Fruit fly (Drosophila melanogaster) whole organism, embryonic: ENCODE data around the gene CG14340.

ENCODE experiments used
- Asciz ChIP-seq: fragments of 200-800 bp; sonication (Bioruptor generic); optimal IDR thresholded peaks from 2 replicates; lab custom pipeline; 2017; ENCODE audit warnings: missing biosample characterization, mild to moderate bottlenecking, missing genetic modification characterization, missing genetic modification reagents
- CG10959 ChIP-seq: fragments of 200-800 bp; sonication (Bioruptor generic); IDR thresholded peaks from 2 replicates; pipeline ENCODE4 v1.3.6; 2022; ENCODE audit warnings: missing biosample characterization, missing genetic modification characterization
- CG11695 ChIP-seq: fragments of 200-800 bp; sonication (Bioruptor generic); IDR thresholded peaks from 3 replicates; pipeline ENCODE4 v1.3.6; 2022; ENCODE audit warnings: missing biosample characterization, missing genetic modification characterization
- CG12236 ChIP-seq: fragments of 200-800 bp; sonication (Bioruptor generic); optimal IDR thresholded peaks from 2 replicates; lab custom pipeline; 2016; ENCODE audit warnings: missing biosample characterization, missing genetic modification characterization
- CG12942 ChIP-seq: fragments of 200-800 bp; sonication (Bioruptor generic); optimal IDR thresholded peaks from 3 replicates; lab custom pipeline; 2016; ENCODE audit warnings: missing biosample characterization, missing genetic modification characterization
- CG15514 ChIP-seq: fragments of 200-800 bp; sonication (Bioruptor generic); optimal IDR thresholded peaks from 3 replicates; lab custom pipeline; 2017; ENCODE audit warnings: missing biosample characterization, missing genetic modification characterization, mild to moderate bottlenecking, moderate library complexity, missing genetic modification reagents
- CG16815 ChIP-seq: fragments of 200-800 bp; sonication (Bioruptor generic); optimal IDR thresholded peaks from 3 replicates; lab custom pipeline; 2017; ENCODE audit warnings: missing biosample characterization, mild to moderate bottlenecking, missing genetic modification characterization
- CG18619 ChIP-seq: fragments of 200-800 bp; sonication (Bioruptor generic); optimal IDR thresholded peaks from 3 replicates; lab custom pipeline; 2017; ENCODE audit warnings: missing biosample characterization, mild to moderate bottlenecking, missing genetic modification characterization
- CG2889 ChIP-seq: fragments of 200-800 bp; sonication (Bioruptor generic); IDR thresholded peaks from 3 replicates; pipeline ENCODE4 v1.3.6; 2022; ENCODE audit warnings: missing biosample characterization, missing genetic modification characterization
- CG31224 ChIP-seq: fragments of 200-800 bp; sonication (Bioruptor generic); IDR thresholded peaks from 2 replicates; pipeline ENCODE4 v1.3.6; 2022; ENCODE audit warnings: missing biosample characterization, missing genetic modification characterization
- CG34224 ChIP-seq: fragments of 200-800 bp; sonication (Bioruptor generic); IDR thresholded peaks from 3 replicates; pipeline ENCODE4 v1.3.6; 2022; ENCODE audit warnings: missing biosample characterization, missing genetic modification characterization; ENCODE audit not compliant: partially characterized antibody
- CG34422 ChIP-seq: fragments of 200-800 bp; sonication (Bioruptor generic); IDR thresholded peaks from 3 replicates; pipeline ENCODE4 v1.3.6; 2022; ENCODE audit warnings: missing biosample characterization, missing genetic modification characterization
- CG3847 ChIP-seq: fragments of 200-800 bp; sonication (Bioruptor generic); IDR thresholded peaks from 2 replicates; pipeline ENCODE4 v1.3.6; 2022; ENCODE audit warnings: missing biosample characterization, missing genetic modification characterization
- CG4854 ChIP-seq: fragments of 200-800 bp; sonication (Bioruptor generic); optimal IDR thresholded peaks from 2 replicates; lab custom pipeline; 2016; ENCODE audit warnings: missing biosample characterization, missing genetic modification characterization, inconsistent platforms
- CG6254 ChIP-seq: fragments of 200-800 bp; sonication (Bioruptor generic); optimal IDR thresholded peaks from 3 replicates; lab custom pipeline; 2017; ENCODE audit warnings: mild to moderate bottlenecking, missing biosample characterization, missing genetic modification reagents, missing genetic modification characterization
- CG8359 ChIP-seq: fragments of 200-800 bp; sonication (Bioruptor generic); optimal IDR thresholded peaks from 2 replicates; lab custom pipeline; 2017; ENCODE audit warnings: missing biosample characterization, mild to moderate bottlenecking, missing genetic modification characterization, borderline replicate concordance
- D ChIP-seq, 2 experiments: fragments of 200-800 bp in 1 of 2; fragments of >200 bp in 1 of 2; sonication (Bioruptor generic) in 1 of 2; optimal IDR thresholded peaks; 2 replicates in 1 of 2; 3 replicates in 1 of 2; lab custom pipeline; 2017; ENCODE audit warnings: mild to moderate bottlenecking in 1 of 2, missing biosample characterization in 1 of 2, missing genetic modification characterization in 1 of 2, missing genetic modification reagents in 1 of 2
- D19A ChIP-seq: fragments of 200-800 bp; optimal IDR thresholded peaks from 3 replicates; lab custom pipeline; 2019; ENCODE audit warnings: missing biosample characterization, mild to moderate bottlenecking, missing genetic modification characterization, moderate library complexity
- Dbx ChIP-seq: fragments of 200-800 bp; sonication (Bioruptor generic); IDR thresholded peaks from 3 replicates; pipeline ENCODE4 v1.3.6; 2022; ENCODE audit warnings: missing biosample characterization, missing genetic modification characterization
- Dip2 ChIP-seq: fragments of 200-800 bp; sonication (Bioruptor generic); IDR thresholded peaks from 2 replicates; pipeline ENCODE4 v1.3.6; 2022; ENCODE audit warnings: missing biosample characterization, missing genetic modification characterization
- HLHmδ ChIP-seq: fragments of 200-800 bp; sonication (Bioruptor generic); optimal IDR thresholded peaks from 2 replicates; lab custom pipeline; 2018; ENCODE audit warnings: missing biosample characterization, mild to moderate bottlenecking, missing genetic modification characterization, moderate library complexity
- HmgZ ChIP-seq: fragments of 200-800 bp; sonication (Bioruptor generic); optimal IDR thresholded peaks from 2 replicates; lab custom pipeline; 2018; ENCODE audit warnings: missing biosample characterization, mild to moderate bottlenecking, missing genetic modification characterization
- Hr3 ChIP-seq: fragments of 200-800 bp; sonication (Bioruptor generic); optimal IDR thresholded peaks from 3 replicates; lab custom pipeline; 2016; ENCODE audit warnings: missing biosample characterization, missing genetic modification characterization
- Hr39 ChIP-seq: fragments of >200 bp; optimal IDR thresholded peaks from 2 replicates; lab custom pipeline; 2017
- Hr78 ChIP-seq, 2 experiments: fragments of 200-800 bp in 1 of 2; fragments of >200 bp in 1 of 2; sonication (Bioruptor generic) in 1 of 2; optimal IDR thresholded peaks; 2 replicates each; lab custom pipeline; 2017 to 2019; ENCODE audit warnings: missing biosample characterization in 2 of 2, missing genetic modification characterization in 2 of 2, mild to moderate bottlenecking in 1 of 2, moderate library complexity in 1 of 2
- Hsf ChIP-seq: fragments of 200-800 bp; sonication (Bioruptor generic); optimal IDR thresholded peaks from 3 replicates; lab custom pipeline; 2016; ENCODE audit warnings: missing biosample characterization, missing genetic modification characterization
- MTF-1 ChIP-seq: fragments of 200-800 bp; sonication (Bioruptor generic); optimal IDR thresholded peaks from 2 replicates; lab custom pipeline; 2018; ENCODE audit warnings: missing biosample characterization, mild to moderate bottlenecking, missing genetic modification characterization, borderline replicate concordance
- Mad ChIP-seq: fragments of 200-800 bp; sonication (Bioruptor generic); optimal IDR thresholded peaks from 2 replicates; lab custom pipeline; 2016; ENCODE audit warnings: missing biosample characterization, missing genetic modification characterization
- Mes4 ChIP-seq: fragments of 200-800 bp; sonication (Bioruptor generic); optimal IDR thresholded peaks from 2 replicates; lab custom pipeline; 2016; ENCODE audit warnings: missing biosample characterization, missing genetic modification characterization
- NfI ChIP-seq: fragments of 200-800 bp; sonication (Bioruptor generic); optimal IDR thresholded peaks from 3 replicates; lab custom pipeline; 2018; ENCODE audit warnings: missing biosample characterization, mild to moderate bottlenecking, missing genetic modification characterization, moderate library complexity
- Oli ChIP-seq: fragments of 200-800 bp; sonication (Bioruptor generic); optimal IDR thresholded peaks from 2 replicates; lab custom pipeline; 2018; ENCODE audit warnings: missing biosample characterization, mild to moderate bottlenecking, missing genetic modification characterization, moderate library complexity
- PHDP ChIP-seq: fragments of 200-800 bp; sonication (Bioruptor generic); optimal IDR thresholded peaks from 3 replicates; lab custom pipeline; 2018; ENCODE audit warnings: missing biosample characterization, mild to moderate bottlenecking, missing genetic modification characterization, moderate library complexity
- Six4 ChIP-seq: fragments of 200-800 bp; sonication (Bioruptor generic); optimal IDR thresholded peaks from 2 replicates; lab custom pipeline; 2016; ENCODE audit warnings: missing biosample characterization, missing genetic modification characterization
- Taf1 ChIP-seq: fragments of 200-800 bp; sonication (Bioruptor generic); IDR thresholded peaks from 2 replicates; pipeline ENCODE4 v1.3.6; 2022; ENCODE audit warnings: missing biosample characterization, missing genetic modification characterization
- Vsx1 ChIP-seq: fragments of 200-800 bp; sonication (Bioruptor generic); optimal IDR thresholded peaks from 2 replicates; lab custom pipeline; 2017; ENCODE audit warnings: missing biosample characterization, mild to moderate bottlenecking, missing genetic modification characterization, missing genetic modification reagents
- Xrp1 ChIP-seq: fragments of 200-800 bp; sonication (Bioruptor generic); IDR thresholded peaks from 2 replicates; pipeline ENCODE4 v1.3.6; 2022; ENCODE audit warnings: missing biosample characterization, missing genetic modification characterization
- bowl ChIP-seq: fragments of 200-800 bp; sonication (Bioruptor generic); IDR thresholded peaks from 2 replicates; pipeline ENCODE4 v1.3.6; 2022; ENCODE audit warnings: missing biosample characterization, missing genetic modification characterization
- cas ChIP-seq: fragments of 200-800 bp; sonication (Bioruptor generic); IDR thresholded peaks from 2 replicates; pipeline ENCODE4 v1.3.6; 2022; ENCODE audit warnings: missing biosample characterization, missing genetic modification characterization
- danr ChIP-seq: fragments of 200-800 bp; sonication (Bioruptor generic); IDR thresholded peaks from 2 replicates; pipeline ENCODE4 v1.3.6; 2022; ENCODE audit warnings: missing biosample characterization, missing genetic modification characterization
- esg ChIP-seq: fragments of 200-800 bp; sonication (Bioruptor generic); conservative IDR thresholded peaks from 2 replicates; pipeline ENCODE4 v1.3.6; 2022; ENCODE audit warnings: missing biosample characterization, missing genetic modification characterization
- fd102C ChIP-seq: fragments of 200-800 bp; sonication (Bioruptor generic); optimal IDR thresholded peaks from 2 replicates; lab custom pipeline; 2018; ENCODE audit warnings: missing biosample characterization, mild to moderate bottlenecking, missing genetic modification characterization, moderate library complexity
- p53 ChIP-seq: fragments of 200-800 bp; sonication (Bioruptor generic); optimal IDR thresholded peaks from 2 replicates; lab custom pipeline; 2016; ENCODE audit warnings: missing biosample characterization, missing genetic modification characterization
- pros ChIP-seq: fragments of 200-800 bp; sonication (Bioruptor generic); optimal IDR thresholded peaks from 3 replicates; lab custom pipeline; 2019; ENCODE audit warnings: missing biosample characterization, mild to moderate bottlenecking, missing genetic modification characterization, moderate library complexity
- pzg ChIP-seq: fragments of 200-800 bp; sonication (Bioruptor generic); optimal IDR thresholded peaks from 3 replicates; lab custom pipeline; 2018; ENCODE audit warnings: missing biosample characterization, mild to moderate bottlenecking, missing genetic modification characterization, moderate library complexity
- repo ChIP-seq: fragments of 200-800 bp; sonication (Bioruptor generic); optimal IDR thresholded peaks from 2 replicates; lab custom pipeline; 2016; ENCODE audit warnings: missing biosample characterization, missing genetic modification characterization
- row ChIP-seq: fragments of 200-800 bp; sonication (Bioruptor generic); IDR thresholded peaks from 3 replicates; pipeline ENCODE4 v1.3.6; 2022; ENCODE audit warnings: missing biosample characterization, missing genetic modification characterization
- slbo ChIP-seq: fragments of 200-800 bp; sonication (Bioruptor generic); IDR thresholded peaks from 2 replicates; pipeline ENCODE4 v1.3.6; 2022; ENCODE audit warnings: missing biosample characterization, missing genetic modification characterization
- sob ChIP-seq: fragments of 200-800 bp; sonication (Bioruptor generic); IDR thresholded peaks from 2 replicates; pipeline ENCODE4 v1.3.6; 2022; ENCODE audit warnings: missing biosample characterization, missing genetic modification characterization

CG14340 gene

DNA sequence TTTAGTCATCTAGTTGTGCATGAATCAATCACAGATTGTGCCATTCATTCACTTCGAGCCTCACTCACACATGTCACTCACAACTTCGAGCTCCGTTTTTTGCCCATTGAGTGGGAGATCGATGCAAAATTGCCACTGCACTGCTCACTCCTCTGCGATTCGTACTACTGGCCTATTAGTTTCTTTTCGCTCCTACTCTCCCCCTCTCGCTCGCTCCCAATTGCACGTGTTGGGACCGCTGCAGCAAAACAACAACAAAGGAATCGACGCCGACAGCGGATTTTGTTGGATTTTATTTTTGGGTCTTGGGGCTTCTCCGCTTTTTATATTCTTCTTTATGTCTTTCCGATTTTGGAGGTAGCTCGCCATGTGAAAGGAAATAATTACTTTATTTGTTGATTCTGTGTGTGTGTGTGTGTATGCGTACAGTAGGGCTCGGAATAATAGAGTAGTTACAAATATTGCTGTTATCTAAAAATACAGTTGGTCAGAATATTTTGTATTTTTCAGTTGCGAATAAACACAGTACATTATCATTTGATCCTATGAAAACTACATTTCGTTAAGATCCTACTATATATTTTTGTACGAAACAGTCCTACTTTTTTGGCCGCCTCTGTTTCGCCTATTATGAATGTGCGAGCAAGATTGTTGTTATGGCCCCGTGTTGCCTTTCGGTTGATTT is 38.4 kb upstream of the CG14340 start (continued):
- TF ChIP-seq Hr3 (peak; percentile 71), pros (no peak), sob (peak; percentile 57), Dip2 (no peak), Dbx (GFP tag; lab: Robert Waterston, UW) (0 out of 3 replicates have a peak, but pooled peaks have one; percentile 33), bowl (no peak), CG10959 (GFP tag; lab: Robert Waterston, UW) (0 out of 2 replicates have a peak, but pooled peaks have one; percentile 39), Xrp1 (GFP tag; lab: Robert Waterston, UW) (peak; percentile 88), Asciz (peak; percentile 82), CG12942 (GFP tag; lab: Kevin White, UChicago) (peak; percentile 44), HLHmδ (GFP tag; lab: Kevin White, UChicago) (no peak), Six4 (peak; percentile 80), p53 (GFP tag; lab: Kevin White, UChicago) (peak; percentile 69), HmgZ (tag; lab: Kevin White, UChicago) (peak; percentile 58), CG16815 (peak; percentile 51), Vsx1 (GFP tag; lab: Kevin White, UChicago) (peak; percentile 68), PHDP (peak; percentile 89), Mad (peak; percentile 21), Mes4 (peak; percentile 78), D (optimal IDR thresholded peaks at IDR 0.05; lab: Kevin White, UChicago) (no peak), D (GFP tag; optimal IDR thresholded peaks at IDR 0.05; lab: Kevin White, UChicago) (peak; percentile 88), Taf1 (no peak), Hr39 (lab: Kevin White, UChicago) (no peak), esg (GFP tag; lab: Robert Waterston, UW) (peak; percentile 78), CG6254 (peak; percentile 88), Oli (tag; lab: Kevin White, UChicago) (peak; percentile 91), MTF-1 (peak; percentile 57), CG11695 (GFP tag; lab: Robert Waterston, UW) (peak; percentile 76), CG2889 (GFP tag; lab: Robert Waterston, UW) (peak; percentile 54; the same call in 1 of the 3 replicates), repo (GFP tag; lab: Kevin White, UChicago) (peak; percentile 34), pzg (no peak), CG18619 (GFP tag; lab: Kevin White, UChicago) (peak; percentile 63), slbo (GFP tag; lab: Robert Waterston, UW) (peak; percentile 66), cas (GFP tag; lab: Robert Waterston, UW) (no peak), CG8359 (GFP tag; lab: Kevin White, UChicago) (peak; percentile 73), Hsf (GFP tag; lab: Kevin White, UChicago) (peak; percentile 79), Hr78 (GFP tag; optimal IDR thresholded peaks at IDR 0.05; lab: Kevin White, UChicago) (peak in 1 of 2 experiments; percentile 74), CG31224 (peak; percentile 53; the same call in 1 of the 2 replicates), fd102C (GFP tag; lab: Kevin White, UChicago) (no peak), CG34422 (GFP tag; lab: Robert Waterston, UW) (peak; percentile 72; the same call in 2 of the 3 replicates), NfI (GFP tag; lab: Kevin White, UChicago) (peak; percentile 68), D19A (peak; percentile 87), CG12236 (peak; percentile 71), CG4854 (GFP tag; lab: Kevin White, UChicago) (peak; percentile 4), CG3847 (GFP tag; lab: Robert Waterston, UW) (peak; percentile 53), CG15514 (peak; percentile 21), danr (GFP tag; lab: Robert Waterston, UW) (peak; percentile 54; the same call in 1 of the 2 replicates), CG34224 (GFP tag; lab: Robert Waterston, UW) (no peak), row (GFP tag; lab: Robert Waterston, UW) (peak; percentile 79)
